Worm (Caenorhabditis elegans) whole organism, L3 larva: ENCODE results near the gene mre-11.

ENCODE experiments used
- R02D3.7 ChIP-seq: fragments of 150-350 bp; optimal IDR thresholded peaks from 2 replicates; lab custom pipeline; 2014; ENCODE audit warnings: missing biosample characterization, missing genetic modification characterization
- ZK546.5 ChIP-seq: sonication (generic microtip); optimal IDR thresholded peaks from 2 replicates; lab custom pipeline; 2017; ENCODE audit warnings: missing biosample characterization, missing genetic modification characterization
- aly-2 ChIP-seq: fragments of 150-350 bp; optimal IDR thresholded peaks from 2 replicates; lab custom pipeline; 2014; ENCODE audit warnings: missing biosample characterization, missing genetic modification characterization
- ama-1 ChIP-seq: fragments of 150-350 bp; optimal IDR thresholded peaks from 2 replicates; lab custom pipeline; 2018
- ceh-16 ChIP-seq: sonication (generic microtip); optimal IDR thresholded peaks from 2 replicates; lab custom pipeline; 2017; ENCODE audit warnings: missing biosample characterization, missing genetic modification characterization
- ceh-28 ChIP-seq: fragments of 150-350 bp; optimal IDR thresholded peaks from 2 replicates; lab custom pipeline; 2014; ENCODE audit warnings: missing biosample characterization, missing genetic modification reagents, missing genetic modification characterization
- ceh-82 ChIP-seq: fragments of 150-350 bp; optimal IDR thresholded peaks from 2 replicates; lab custom pipeline; 2014; ENCODE audit warnings: missing biosample characterization, missing genetic modification characterization
- ceh-9 ChIP-seq: sonication (generic microtip); optimal IDR thresholded peaks from 2 replicates; lab custom pipeline; 2018; ENCODE audit warnings: missing biosample characterization, missing genetic modification characterization
- daf-12 ChIP-seq: fragments of 150-350 bp; optimal IDR thresholded peaks from 2 replicates; lab custom pipeline; 2014; ENCODE audit warnings: missing biosample characterization, missing genetic modification reagents, missing genetic modification characterization
- egl-27 ChIP-seq: sonication (generic microtip); optimal IDR thresholded peaks from 4 replicates; lab custom pipeline; 2017; ENCODE audit warnings: missing biosample characterization, missing genetic modification reagents, missing genetic modification characterization
- egl-5 ChIP-seq: fragments of 150-350 bp; optimal IDR thresholded peaks from 2 replicates; lab custom pipeline; 2017; ENCODE audit warnings: missing biosample characterization, missing genetic modification reagents, missing genetic modification characterization, inconsistent platforms
- elt-1 ChIP-seq: fragments of 150-350 bp; optimal IDR thresholded peaks from 2 replicates; lab custom pipeline; 2014; ENCODE audit warnings: missing biosample characterization, missing genetic modification characterization
- elt-2 ChIP-seq: sonication (generic microtip); optimal IDR thresholded peaks from 2 replicates; lab custom pipeline; 2016; ENCODE audit warnings: missing genetic modification reagents, mild to moderate bottlenecking, missing genetic modification characterization, missing compliant biosample characterization
- elt-3 ChIP-seq, 3 experiments: fragments of 150-350 bp in 1 of 3; sonication (generic microtip) in 2 of 3; optimal IDR thresholded peaks; 2 replicates in 2 of 3; 4 replicates in 1 of 3; lab custom pipeline; 2014 to 2017; ENCODE audit warnings: missing biosample characterization in 3 of 3, missing genetic modification characterization in 3 of 3
- eor-1 ChIP-seq, 2 experiments: fragments of 150-350 bp; optimal IDR thresholded peaks; 2 replicates each; lab custom pipeline; 2014 to 2018; ENCODE audit warnings: missing biosample characterization in 2 of 2, missing genetic modification characterization in 2 of 2
- fkh-10 ChIP-seq: sonication (generic microtip); optimal IDR thresholded peaks from 2 replicates; lab custom pipeline; 2017; ENCODE audit warnings: missing biosample characterization, missing genetic modification reagents, missing genetic modification characterization
- fkh-2 ChIP-seq: fragments of 150-350 bp; optimal IDR thresholded peaks from 2 replicates; lab custom pipeline; 2014; ENCODE audit warnings: missing biosample characterization, missing genetic modification reagents, missing genetic modification characterization
- fos-1 ChIP-seq: fragments of 150-350 bp; optimal IDR thresholded peaks from 2 replicates; lab custom pipeline; 2014; ENCODE audit warnings: missing biosample characterization, missing genetic modification characterization
- hmg-11 ChIP-seq: sonication (generic microtip); optimal IDR thresholded peaks from 2 replicates; lab custom pipeline; 2016; ENCODE audit warnings: missing genetic modification characterization, missing compliant biosample characterization
- jun-1 ChIP-seq: fragments of 150-350 bp; optimal IDR thresholded peaks from 2 replicates; lab custom pipeline; 2014; ENCODE audit warnings: missing biosample characterization, missing genetic modification reagents, missing genetic modification characterization
- lin-15B ChIP-seq: fragments of 150-350 bp; optimal IDR thresholded peaks from 2 replicates; lab custom pipeline; 2014; ENCODE audit warnings: missing biosample characterization, missing genetic modification characterization
- lin-39 ChIP-seq: fragments of 150-350 bp; optimal IDR thresholded peaks from 2 replicates; lab custom pipeline; 2018; ENCODE audit warnings: missing biosample characterization, missing genetic modification reagents, missing genetic modification characterization
- lsy-12 ChIP-seq: sonication (generic microtip); optimal IDR thresholded peaks from 2 replicates; lab custom pipeline; 2016; ENCODE audit warnings: mild to moderate bottlenecking, missing genetic modification characterization, missing compliant biosample characterization
- mdl-1 ChIP-seq: fragments of 150-350 bp; optimal IDR thresholded peaks from 2 replicates; lab custom pipeline; 2014; ENCODE audit warnings: missing biosample characterization, missing genetic modification characterization
- mml-1 ChIP-seq: fragments of 150-350 bp; sonication (generic microtip); optimal IDR thresholded peaks from 3 replicates; lab custom pipeline; 2014; ENCODE audit warnings: missing biosample characterization, missing genetic modification characterization
- nfya-1 ChIP-seq: sonication (generic microtip); optimal IDR thresholded peaks from 2 replicates; lab custom pipeline; 2017; ENCODE audit warnings: missing genetic modification characterization, mild to moderate bottlenecking, missing compliant biosample characterization, antibody characterized with exemption, moderate library complexity; ENCODE audit not compliant: insufficient read depth
- nhr-11 ChIP-seq: fragments of 150-350 bp; optimal IDR thresholded peaks from 2 replicates; lab custom pipeline; 2014; ENCODE audit warnings: missing biosample characterization, missing genetic modification characterization
- nhr-12 ChIP-seq: fragments of 150-350 bp; optimal IDR thresholded peaks from 2 replicates; lab custom pipeline; 2014; ENCODE audit warnings: missing biosample characterization, missing genetic modification characterization
- nhr-237 ChIP-seq: fragments of 150-350 bp; optimal IDR thresholded peaks from 2 replicates; lab custom pipeline; 2014; ENCODE audit warnings: missing biosample characterization, missing genetic modification characterization
- nhr-25 ChIP-seq: sonication (generic microtip); optimal IDR thresholded peaks from 2 replicates; lab custom pipeline; 2017; ENCODE audit warnings: missing biosample characterization, missing genetic modification characterization
- nhr-28 ChIP-seq: fragments of 150-350 bp; optimal IDR thresholded peaks from 2 replicates; lab custom pipeline; 2014; ENCODE audit warnings: missing biosample characterization, missing genetic modification characterization
- nhr-43 ChIP-seq: sonication (generic microtip); optimal IDR thresholded peaks from 2 replicates; lab custom pipeline; 2016; ENCODE audit warnings: mild to moderate bottlenecking, missing genetic modification characterization, missing compliant biosample characterization; ENCODE audit not compliant: poor library complexity, severe bottlenecking
- nhr-67 ChIP-seq: fragments of 150-350 bp; optimal IDR thresholded peaks from 2 replicates; lab custom pipeline; 2014; ENCODE audit warnings: missing biosample characterization, missing genetic modification characterization
- nhr-76 ChIP-seq: fragments of 150-350 bp; sonication (generic microtip); optimal IDR thresholded peaks from 5 replicates; lab custom pipeline; 2014; ENCODE audit warnings: missing biosample characterization, missing genetic modification characterization
- nhr-77 ChIP-seq: fragments of 150-350 bp; optimal IDR thresholded peaks from 2 replicates; lab custom pipeline; 2014; ENCODE audit warnings: missing biosample characterization, missing genetic modification characterization
- pha-4 ChIP-seq: fragments of 150-350 bp; optimal IDR thresholded peaks from 2 replicates; lab custom pipeline; 2014; ENCODE audit warnings: missing biosample characterization, missing genetic modification reagents, missing genetic modification characterization
- pqm-1 ChIP-seq: fragments of 150-350 bp; optimal IDR thresholded peaks from 2 replicates; lab custom pipeline; 2017; ENCODE audit warnings: missing biosample characterization, missing genetic modification characterization, inconsistent platforms
- sea-2 ChIP-seq: fragments of 150-350 bp; sonication (generic microtip); optimal IDR thresholded peaks from 4 replicates; lab custom pipeline; 2014; ENCODE audit warnings: missing biosample characterization, missing genetic modification reagents, missing genetic modification characterization
- skn-1 ChIP-seq: fragments of 150-350 bp; optimal IDR thresholded peaks from 2 replicates; lab custom pipeline; 2014; ENCODE audit warnings: missing biosample characterization, missing genetic modification characterization
- snpc-4 ChIP-seq: fragments of 150-350 bp; optimal IDR thresholded peaks from 2 replicates; lab custom pipeline; 2014; ENCODE audit warnings: missing biosample characterization, missing genetic modification characterization
- tbx-2 ChIP-seq: sonication (generic microtip); optimal IDR thresholded peaks from 2 replicates; lab custom pipeline; 2016; ENCODE audit warnings: mild to moderate bottlenecking, missing genetic modification characterization, missing compliant biosample characterization
- unc-39 ChIP-seq: sonication (generic microtip); optimal IDR thresholded peaks from 4 replicates; lab custom pipeline; 2017; ENCODE audit warnings: missing biosample characterization, missing genetic modification characterization
- unc-62 ChIP-seq: fragments of 150-350 bp; sonication (generic microtip); optimal IDR thresholded peaks from 4 replicates; lab custom pipeline; 2014; ENCODE audit warnings: missing biosample characterization, missing genetic modification reagents, missing genetic modification characterization
- zag-1 ChIP-seq: fragments of 150-350 bp; optimal IDR thresholded peaks from 2 replicates; lab custom pipeline; 2014; ENCODE audit warnings: missing biosample characterization, missing genetic modification characterization
- ztf-11 ChIP-seq: fragments of 150-350 bp; optimal IDR thresholded peaks from 2 replicates; lab custom pipeline; 2014; ENCODE audit warnings: missing biosample characterization, missing genetic modification characterization
- ztf-4 ChIP-seq: fragments of 150-350 bp; optimal IDR thresholded peaks from 2 replicates; lab custom pipeline; 2014; ENCODE audit warnings: missing biosample characterization, missing genetic modification characterization

The mre-11 gene

ce11 chrV:10720876-10721275 is 15.8 kb downstream of the mre-11 start:
- TF ChIP-seq mdl-1 (no peak), ceh-9 (no peak), nhr-76 (tag; lab: Kevin White, UChicago) (no peak), skn-1 (tag; lab: Kevin White, UChicago) (no peak), lin-39 (tag; lab: Kevin White, UChicago) (no peak), nhr-12 (no peak), aly-2 (tag; lab: Kevin White, UChicago) (no peak), sea-2 (GFP tag; lab: Kevin White, UChicago) (no peak), nhr-25 (peak; percentile 31), elt-2 (tag; lab: Kevin White, UChicago) (no peak), lin-15B (tag; lab: Kevin White, UChicago) (no peak), fos-1 (no peak), ceh-28 (tag; lab: Kevin White, UChicago) (no peak), elt-3 (tag; optimal IDR thresholded peaks at IDR 0.05; lab: Kevin White, UChicago) (no peak), egl-5 (peak; percentile 73), daf-12 (tag; lab: Kevin White, UChicago) (no peak), nhr-67 (no peak), zag-1 (tag; lab: Kevin White, UChicago) (no peak), nhr-11 (tag; lab: Kevin White, UChicago) (no peak), ztf-11 (tag; lab: Kevin White, UChicago) (no peak), pha-4 (tag; lab: Kevin White, UChicago) (no peak), egl-27 (tag; lab: Kevin White, UChicago) (no peak), nfya-1 (tag; lab: Kevin White, UChicago) (peak; percentile 1)

ce11 chrV:10720303-10720847 is 16.3 kb downstream of the mre-11 start:
- TF ChIP-seq fos-1 (no peak), nhr-43 (tag; lab: Kevin White, UChicago) (peak; percentile 4), egl-5 (no peak), elt-2 (tag; lab: Kevin White, UChicago) (peak; percentile 24), lin-39 (tag; lab: Kevin White, UChicago) (peak; percentile 49), jun-1 (tag; lab: Kevin White, UChicago) (peak; percentile 5)

ce11 chrV:10719833-10720170 is 16.9 kb downstream of the mre-11 start:
- no peak for TF ChIP-seq egl-27 (tag; lab: Kevin White, UChicago)
- TF ChIP-seq ztf-4 (tag; lab: Kevin White, UChicago): no peak
- TF ChIP-seq mml-1: peak; percentile 52
- TF ChIP-seq lsy-12: peak; percentile 22
- TF ChIP-seq skn-1 (tag; lab: Kevin White, UChicago): peak; percentile 59
- no peak for TF ChIP-seq sea-2 (GFP tag; lab: Kevin White, UChicago)
- TF ChIP-seq pqm-1 (tag; lab: Kevin White, UChicago): peak; percentile 40
- TF ChIP-seq nhr-11 (tag; lab: Kevin White, UChicago): no peak
- no peak for TF ChIP-seq fkh-2 (tag; lab: Kevin White, UChicago)
- peak; percentile 77 for TF ChIP-seq nhr-43 (tag; lab: Kevin White, UChicago)
- no peak for TF ChIP-seq daf-12 (tag; lab: Kevin White, UChicago)
- peak; percentile 18 for TF ChIP-seq snpc-4 (tag; lab: Kevin White, UChicago)
- TF ChIP-seq ztf-11 (tag; lab: Kevin White, UChicago): no peak
- TF ChIP-seq zag-1 (tag; lab: Kevin White, UChicago): no peak
- no peak for TF ChIP-seq nhr-67
- TF ChIP-seq mdl-1: peak; percentile 53
- TF ChIP-seq egl-5: peak; percentile 58
- TF ChIP-seq unc-62: peak; percentile 8
- TF ChIP-seq ceh-28 (tag; lab: Kevin White, UChicago): no peak
- no peak for TF ChIP-seq elt-1
- no peak for TF ChIP-seq elt-3 (tag; optimal IDR thresholded peaks at IDR 0.05; lab: Kevin White, UChicago)
- no peak for TF ChIP-seq nhr-28 (tag; lab: Kevin White, UChicago)
- peak; percentile 48 for TF ChIP-seq lin-39 (tag; lab: Kevin White, UChicago)
- no peak for TF ChIP-seq fos-1
- TF ChIP-seq R02D3.7 (tag; lab: Kevin White, UChicago): no peak
- no peak for TF ChIP-seq eor-1 (tag; optimal IDR thresholded peaks at IDR 0.05; lab: Kevin White, UChicago)
- no peak for TF ChIP-seq nhr-12
- TF ChIP-seq nhr-237 (tag; lab: Kevin White, UChicago): no peak
- peak; percentile 22 for TF ChIP-seq nfya-1 (tag; lab: Kevin White, UChicago)
- no peak for TF ChIP-seq ceh-9
- TF ChIP-seq hmg-11: no peak
- TF ChIP-seq fkh-10 (GFP tag; lab: Kevin White, UChicago): no peak
- peak; percentile 65 for TF ChIP-seq jun-1 (tag; lab: Kevin White, UChicago)
- no peak for TF ChIP-seq ZK546.5
- peak; percentile 70 for TF ChIP-seq elt-2 (tag; lab: Kevin White, UChicago)
- no peak for TF ChIP-seq aly-2 (tag; lab: Kevin White, UChicago)
- no peak for TF ChIP-seq tbx-2
- TF ChIP-seq ceh-16 (tag; lab: Kevin White, UChicago): no peak
- TF ChIP-seq lin-15B (tag; lab: Kevin White, UChicago): no peak
- no peak for TF ChIP-seq ceh-82 (tag; lab: Kevin White, UChicago)
- peak; percentile 80 for TF ChIP-seq nhr-25
- no peak for TF ChIP-seq nhr-77 (tag; lab: Kevin White, UChicago)
- no peak for TF ChIP-seq ama-1 (lab: Kevin White, UChicago)
- peak; percentile 80 for TF ChIP-seq pha-4 (tag; lab: Kevin White, UChicago)
- TF ChIP-seq unc-39 (tag; lab: Kevin White, UChicago): no peak
